Fruit fly (Drosophila melanogaster) whole organism, prepupa: ENCODE measurements around the gene Hsc20.

ENCODE experiments used
- Blimp-1 ChIP-seq: fragments of 200-800 bp; sonication (Bioruptor generic); optimal IDR thresholded peaks from 3 replicates; lab custom pipeline; 2017; ENCODE audit warnings: missing biosample characterization, missing genetic modification characterization, mild to moderate bottlenecking, moderate library complexity, missing genetic modification reagents
- CG10631 ChIP-seq: fragments of 200-800 bp; sonication (Bioruptor generic); optimal IDR thresholded peaks from 2 replicates; lab custom pipeline; 2016; ENCODE audit warnings: missing biosample characterization, missing genetic modification characterization
- CG10669 ChIP-seq: fragments of 200-800 bp; sonication (Bioruptor generic); optimal IDR thresholded peaks from 3 replicates; lab custom pipeline; 2018; ENCODE audit warnings: missing biosample characterization, mild to moderate bottlenecking, missing genetic modification characterization, moderate library complexity
- CG11902 ChIP-seq: fragments of 200-800 bp; sonication (Bioruptor generic); optimal IDR thresholded peaks from 3 replicates; lab custom pipeline; 2016; ENCODE audit warnings: missing biosample characterization, missing genetic modification characterization
- CG1621 ChIP-seq: fragments of 200-800 bp; sonication (Bioruptor generic); optimal IDR thresholded peaks from 3 replicates; lab custom pipeline; 2018; ENCODE audit warnings: missing biosample characterization, mild to moderate bottlenecking, missing genetic modification characterization
- CG16779 ChIP-seq: fragments of 200-800 bp; sonication (Bioruptor generic); optimal IDR thresholded peaks from 3 replicates; lab custom pipeline; 2017; ENCODE audit warnings: missing biosample characterization, mild to moderate bottlenecking, missing genetic modification characterization
- CG3032 ChIP-seq: fragments of 200-800 bp; optimal IDR thresholded peaks from 2 replicates; lab custom pipeline; 2019; ENCODE audit warnings: missing biosample characterization, mild to moderate bottlenecking, missing genetic modification characterization, moderate library complexity
- CG32006 ChIP-seq: fragments of 200-800 bp; sonication (Bioruptor generic); optimal IDR thresholded peaks from 3 replicates; lab custom pipeline; 2017; ENCODE audit warnings: missing biosample characterization, mild to moderate bottlenecking, missing genetic modification characterization
- CG4318 ChIP-seq: fragments of 200-800 bp; sonication (Bioruptor generic); optimal IDR thresholded peaks from 3 replicates; lab custom pipeline; 2017; ENCODE audit warnings: missing biosample characterization, mild to moderate bottlenecking, missing genetic modification characterization
- CG6163 ChIP-seq: fragments of 200-800 bp; sonication (Bioruptor generic); IDR thresholded peaks from 3 replicates; pipeline ENCODE4 v1.3.6; 2022; ENCODE audit warnings: missing biosample characterization, missing genetic modification characterization
- CG6276 ChIP-seq: fragments of 200-800 bp; sonication (Bioruptor generic); optimal IDR thresholded peaks from 2 replicates; lab custom pipeline; 2017; ENCODE audit warnings: missing biosample characterization, mild to moderate bottlenecking, missing genetic modification characterization
- CG6792 ChIP-seq: fragments of 200-800 bp; sonication (Bioruptor generic); optimal IDR thresholded peaks from 3 replicates; lab custom pipeline; 2016; ENCODE audit warnings: missing biosample characterization, missing genetic modification characterization
- CG6808 ChIP-seq: fragments of 200-800 bp; sonication (Bioruptor generic); optimal IDR thresholded peaks from 3 replicates; lab custom pipeline; 2017; ENCODE audit warnings: missing biosample characterization, missing genetic modification characterization, mild to moderate bottlenecking, moderate library complexity, missing genetic modification reagents
- CG6854 ChIP-seq: fragments of 200-800 bp; sonication (Bioruptor generic); optimal IDR thresholded peaks from 2 replicates; lab custom pipeline; 2017; ENCODE audit warnings: missing biosample characterization, mild to moderate bottlenecking, missing genetic modification characterization
- CG7368 ChIP-seq: fragments of 200-800 bp; sonication (Bioruptor generic); optimal IDR thresholded peaks from 3 replicates; lab custom pipeline; 2016; ENCODE audit warnings: missing biosample characterization, missing genetic modification characterization
- CG8119 ChIP-seq: fragments of 200-800 bp; sonication (Bioruptor generic); IDR thresholded peaks from 3 replicates; pipeline ENCODE4 v1.3.6; 2022; ENCODE audit warnings: missing biosample characterization, missing genetic modification characterization
- CG9139 ChIP-seq: fragments of 200-800 bp; sonication (Bioruptor generic); optimal IDR thresholded peaks from 3 replicates; lab custom pipeline; 2017; ENCODE audit warnings: missing biosample characterization, mild to moderate bottlenecking, missing genetic modification characterization
- Eip75B ChIP-seq: fragments of 200-800 bp; sonication (Bioruptor generic); optimal IDR thresholded peaks from 3 replicates; lab custom pipeline; 2016; ENCODE audit warnings: missing biosample characterization, missing genetic modification characterization
- Eip78C ChIP-seq: fragments of 200-800 bp; sonication (Bioruptor generic); peaks from one replicate; lab custom pipeline; 2016; ENCODE audit warnings: missing biosample characterization, missing genetic modification characterization
- Gug ChIP-seq: fragments of 200-800 bp; sonication (Bioruptor generic); IDR thresholded peaks from 2 replicates; pipeline ENCODE4 v1.3.6; 2022; ENCODE audit warnings: missing biosample characterization, missing genetic modification characterization
- Hr38 ChIP-seq: sonication (Bioruptor generic); optimal IDR thresholded peaks from 2 replicates; lab custom pipeline; 2016; ENCODE audit warnings: missing biosample characterization, missing genetic modification characterization
- Smox ChIP-seq: fragments of 200-800 bp; sonication (Bioruptor generic); optimal IDR thresholded peaks from 3 replicates; lab custom pipeline; 2016; ENCODE audit warnings: missing biosample characterization, missing genetic modification characterization
- Sox102F ChIP-seq: fragments of 200-800 bp; sonication (Bioruptor generic); optimal IDR thresholded peaks from 2 replicates; lab custom pipeline; 2016; ENCODE audit warnings: missing biosample characterization, mild to moderate bottlenecking, missing genetic modification characterization
- Sox14 ChIP-seq: fragments of 200-800 bp; sonication (Bioruptor generic); optimal IDR thresholded peaks from 3 replicates; lab custom pipeline; 2016; ENCODE audit warnings: missing biosample characterization, missing genetic modification characterization
- achi ChIP-seq: fragments of 200-800 bp; sonication (Bioruptor generic); optimal IDR thresholded peaks from 3 replicates; lab custom pipeline; 2016; ENCODE audit warnings: missing biosample characterization, missing genetic modification characterization
- acj6 ChIP-seq: fragments of 200-800 bp; sonication (Bioruptor generic); optimal IDR thresholded peaks from 3 replicates; lab custom pipeline; 2016; ENCODE audit warnings: missing biosample characterization, missing genetic modification characterization
- cyc ChIP-seq: fragments of 200-800 bp; sonication (Bioruptor generic); optimal IDR thresholded peaks from 3 replicates; lab custom pipeline; 2016; ENCODE audit warnings: missing biosample characterization, missing genetic modification characterization
- dsx ChIP-seq: fragments of 200-800 bp; optimal IDR thresholded peaks from 3 replicates; lab custom pipeline; 2019; ENCODE audit warnings: missing biosample characterization, mild to moderate bottlenecking, missing genetic modification characterization, moderate library complexity; ENCODE audit not compliant: poor library complexity, severe bottlenecking
- eg ChIP-seq: fragments of 200-800 bp; sonication (Bioruptor generic); IDR thresholded peaks from 3 replicates; pipeline ENCODE4 v1.3.6; 2022; ENCODE audit warnings: missing biosample characterization, missing genetic modification characterization
- esn ChIP-seq: fragments of 200-800 bp; sonication (Bioruptor generic); optimal IDR thresholded peaks from 2 replicates; lab custom pipeline; 2016; ENCODE audit warnings: missing biosample characterization, mild to moderate bottlenecking, missing genetic modification characterization, moderate library complexity
- fkh ChIP-seq: fragments of 200-800 bp; sonication (Bioruptor generic); optimal IDR thresholded peaks from 3 replicates; lab custom pipeline; 2017; ENCODE audit warnings: missing biosample characterization, mild to moderate bottlenecking, missing genetic modification characterization, moderate library complexity
- lz ChIP-seq: fragments of 200-800 bp; sonication (Bioruptor generic); optimal IDR thresholded peaks from 3 replicates; lab custom pipeline; 2016; ENCODE audit warnings: missing biosample characterization, missing genetic modification characterization
- net ChIP-seq: fragments of 200-800 bp; sonication (Bioruptor generic); optimal IDR thresholded peaks from 3 replicates; lab custom pipeline; 2016; ENCODE audit warnings: missing biosample characterization, missing genetic modification characterization
- spab ChIP-seq: fragments of 200-800 bp; sonication (Bioruptor generic); optimal IDR thresholded peaks from 2 replicates; lab custom pipeline; 2017; ENCODE audit warnings: missing biosample characterization, mild to moderate bottlenecking, missing genetic modification characterization, missing genetic modification reagents
- ss ChIP-seq, 2 experiments: fragments of 200-800 bp; sonication (Bioruptor generic); optimal IDR thresholded peaks; 2 replicates in 1 of 2; 3 replicates in 1 of 2; lab custom pipeline; 2017 to 2018; ENCODE audit warnings: mild to moderate bottlenecking in 2 of 2, missing biosample characterization in 2 of 2, missing genetic modification characterization in 2 of 2, moderate library complexity in 1 of 2
- svp ChIP-seq: fragments of 200-800 bp; sonication (Bioruptor generic); peaks from one replicate; lab custom pipeline; 2016; ENCODE audit warnings: missing biosample characterization, missing genetic modification characterization
- topi ChIP-seq: fragments of 200-800 bp; sonication (Bioruptor generic); optimal IDR thresholded peaks from 3 replicates; lab custom pipeline; 2016; ENCODE audit warnings: missing biosample characterization, missing genetic modification characterization
- vri ChIP-seq: fragments of 200-800 bp; sonication (Bioruptor generic); optimal IDR thresholded peaks from 3 replicates; lab custom pipeline; 2016; ENCODE audit warnings: missing biosample characterization, mild to moderate bottlenecking, missing genetic modification characterization

Gene Hsc20

dm6 chr3L:16195476-16195958 is 37.4 kb upstream of the Hsc20 start (continued):
- TF ChIP-seq topi (GFP tag; lab: Kevin White, UChicago): peak; percentile 53
- peak; percentile 88 for TF ChIP-seq vri (GFP tag; lab: Kevin White, UChicago)
- TF ChIP-seq CG32006: no peak
- TF ChIP-seq lz (GFP tag; lab: Kevin White, UChicago): peak; percentile 26
- TF ChIP-seq svp (GFP tag; lab: Kevin White, UChicago): peak; percentile 97
- peak; percentile 66 for TF ChIP-seq Eip75B (GFP tag; lab: Kevin White, UChicago)
- TF ChIP-seq Hr38 (GFP tag; lab: Kevin White, UChicago): no peak
- no peak; the same call in 2 of the 3 replicates for TF ChIP-seq CG8119
- TF ChIP-seq acj6: peak; percentile 7
- TF ChIP-seq Sox14 (GFP tag; lab: Kevin White, UChicago): peak; percentile 73
- peak; percentile 60 for TF ChIP-seq Smox
- peak; percentile 93 for TF ChIP-seq Eip78C (GFP tag; lab: Kevin White, UChicago)
- TF ChIP-seq CG1621: peak; percentile 31
- TF ChIP-seq CG6854 (GFP tag; lab: Kevin White, UChicago): peak; percentile 88
- peak; percentile 32 for TF ChIP-seq net (GFP tag; lab: Kevin White, UChicago)
- TF ChIP-seq Gug (GFP tag; lab: Robert Waterston, UW): 0 out of 2 replicates have a peak, but pooled peaks have one; percentile 16
- TF ChIP-seq cyc (GFP tag; lab: Kevin White, UChicago): peak; percentile 1
- TF ChIP-seq CG6808 (GFP tag; lab: Kevin White, UChicago): peak; percentile 62
- peak; percentile 60 for TF ChIP-seq esn
- peak; percentile 48 for TF ChIP-seq CG6792 (GFP tag; lab: Kevin White, UChicago)

dm6 chr3L:16196588-16197183 is 36.2 kb upstream of the Hsc20 start:
- TF ChIP-seq CG4318 (GFP tag; lab: Kevin White, UChicago) (no peak), CG9139 (peak; percentile 32), svp (GFP tag; lab: Kevin White, UChicago) (peak; percentile 73), CG6163 (GFP tag; lab: Robert Waterston, UW) (0 out of 3 replicates have a peak, but pooled peaks have one; percentile 41), fkh (GFP tag; lab: Kevin White, UChicago) (no peak), ss (GFP tag; optimal IDR thresholded peaks at IDR 0.05; lab: Kevin White, UChicago) (peak; percentile 39 to 91), Smox (no peak), net (GFP tag; lab: Kevin White, UChicago) (peak; percentile 23), CG10669 (GFP tag; lab: Kevin White, UChicago) (peak; percentile 10), CG11902 (GFP tag; lab: Kevin White, UChicago) (no peak), eg (GFP tag; lab: Robert Waterston, UW) (no peak), Eip75B (GFP tag; lab: Kevin White, UChicago) (peak; percentile 14), Blimp-1 (GFP tag; lab: Kevin White, UChicago) (no peak), vri (GFP tag; lab: Kevin White, UChicago) (peak; percentile 47), cyc (GFP tag; lab: Kevin White, UChicago) (no peak), dsx (GFP tag; lab: Kevin White, UChicago) (peak; percentile 83), CG1621 (peak; percentile 56), CG16779 (tag; lab: Kevin White, UChicago) (no peak), CG6854 (GFP tag; lab: Kevin White, UChicago) (peak; percentile 35), Eip78C (GFP tag; lab: Kevin White, UChicago) (peak; percentile 76), achi (GFP tag; lab: Kevin White, UChicago) (no peak)
- TF ChIP-seq, all 60 proteins: peak for 12

dm6 chr3L:16197450-16197918 is 35.4 kb upstream of the Hsc20 start, which contains the start of gene CG33687:
CG33687 (plus strand) TSS chr3L:16197868.
- TF ChIP-seq Eip78C (GFP tag; lab: Kevin White, UChicago): peak; percentile 59
- no peak for TF ChIP-seq CG4318 (GFP tag; lab: Kevin White, UChicago)
- peak; percentile 56 for TF ChIP-seq svp (GFP tag; lab: Kevin White, UChicago)

dm6 chr3L:16198920-16199319 is 34.0 kb upstream of the Hsc20 start, which contains the start of gene CG33688:
CG33688 (plus strand) TSS chr3L:16199220.
- no peak for TF ChIP-seq CG8119
- no peak for TF ChIP-seq CG6792 (GFP tag; lab: Kevin White, UChicago)
- no peak for TF ChIP-seq esn
- TF ChIP-seq Sox102F (GFP tag; lab: Kevin White, UChicago): no peak
- TF ChIP-seq Gug (GFP tag; lab: Robert Waterston, UW): no peak
- TF ChIP-seq CG3032 (tag; lab: Kevin White, UChicago): no peak
- no peak for TF ChIP-seq achi (GFP tag; lab: Kevin White, UChicago)
- no peak for TF ChIP-seq Blimp-1 (GFP tag; lab: Kevin White, UChicago)
- TF ChIP-seq spab: no peak
- TF ChIP-seq CG10631: no peak
- TF ChIP-seq CG6808 (GFP tag; lab: Kevin White, UChicago): no peak
- no peak for TF ChIP-seq ss (GFP tag; optimal IDR thresholded peaks at IDR 0.05; lab: Kevin White, UChicago)
- TF ChIP-seq CG11902 (GFP tag; lab: Kevin White, UChicago): no peak
- no peak for TF ChIP-seq CG7368 (GFP tag; lab: Kevin White, UChicago)
- no peak for TF ChIP-seq CG6276
- no peak for TF ChIP-seq eg (GFP tag; lab: Robert Waterston, UW)
- no peak for TF ChIP-seq Sox14 (GFP tag; lab: Kevin White, UChicago)
